Worm (Caenorhabditis elegans): ENCODE measurements around the gene Y62H9A.8.

- no peak for TF ChIP-seq fax-1 (tag; optimal IDR thresholded peaks at IDR 0.05)
- no peak for TF ChIP-seq ama-1 (optimal IDR thresholded peaks at IDR 0.05)
- TF ChIP-seq hlh-30 (tag; optimal IDR thresholded peaks at IDR 0.05; ENCODE audit: insufficient read depth), result no peak
- no peak for TF ChIP-seq dve-1 (tag; optimal IDR thresholded peaks at IDR 0.05)
- TF ChIP-seq odd-2 (tag; optimal IDR thresholded peaks at IDR 0.05), result no peak
- no peak for TF ChIP-seq hlh-15 (tag; optimal IDR thresholded peaks at IDR 0.05)
- no peak for TF ChIP-seq ceh-30 (tag; optimal IDR thresholded peaks at IDR 0.05)
- no peak for TF ChIP-seq ceh-19 (GFP tag; optimal IDR thresholded peaks at IDR 0.05)
- TF ChIP-seq pqm-1 (tag; optimal IDR thresholded peaks at IDR 0.05), result no peak
- no peak for TF ChIP-seq nhr-11 (tag; optimal IDR thresholded peaks at IDR 0.05)
- no peak for TF ChIP-seq ztf-16 (tag; optimal IDR thresholded peaks at IDR 0.05)
- no peak for TF ChIP-seq pha-2 (tag; optimal IDR thresholded peaks at IDR 0.05)
- no peak for TF ChIP-seq sox-4 (tag; optimal IDR thresholded peaks at IDR 0.05)
These were observed 14.1 kb downstream of the Y62H9A.8 start, which contains the start of gene Y62H9A.2 for ce11 chrX:11878109-11878508.

Measured in whole organism, late embryonic.